Fruit fly (Drosophila melanogaster): ENCODE data around the gene Drak.

The Drak gene

DNA sequence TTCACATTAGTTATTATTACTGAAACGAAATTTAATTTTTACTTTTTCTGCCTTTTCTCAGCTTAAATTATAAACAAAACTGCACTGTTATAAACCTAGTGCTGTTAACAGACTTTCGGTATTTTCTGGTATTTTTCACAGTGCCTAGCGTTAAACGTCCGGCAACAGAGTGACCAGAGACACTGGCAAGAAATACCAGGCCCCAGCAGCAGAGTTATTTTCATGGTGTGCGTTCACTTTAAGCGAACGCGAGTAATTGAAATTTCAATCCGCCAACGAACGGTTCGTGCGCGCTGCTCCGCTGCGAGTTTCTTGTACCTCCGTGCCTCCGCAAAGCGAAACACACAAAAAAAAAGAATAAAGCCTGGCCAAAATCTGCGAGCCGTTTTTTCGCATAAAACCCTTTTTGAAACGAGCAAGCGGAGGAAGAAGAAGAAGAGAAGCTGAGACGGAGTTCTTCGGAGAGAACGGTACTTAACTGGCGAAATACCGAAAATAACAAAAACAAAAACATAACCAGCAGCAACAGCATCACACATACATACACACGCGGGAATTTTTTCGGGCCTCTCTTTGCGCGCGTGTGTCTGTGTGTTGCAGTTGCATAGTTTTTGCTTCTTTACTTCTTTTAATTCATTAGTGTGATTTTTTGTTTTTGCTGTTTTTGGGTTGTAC lies at the start of gene Drak (continued):
- TF ChIP-seq Six4 (GFP tag; optimal IDR thresholded peaks at IDR 0.05) (no peak), Sin3A (optimal IDR thresholded peaks at IDR 0.05) (peak; percentile 82), Nf-YC (tag; optimal IDR thresholded peaks at IDR 0.05) (peak; percentile 20), pb (GFP tag; optimal IDR thresholded peaks at IDR 0.05) (no peak), CG3065 (GFP tag; optimal IDR thresholded peaks at IDR 0.05) (no peak), Myb (GFP tag; optimal IDR thresholded peaks at IDR 0.05) (peak; percentile 75), CG13894 (tag; optimal IDR thresholded peaks at IDR 0.05) (peak; percentile 24), Stat92E (GFP tag; optimal IDR thresholded peaks at IDR 0.05) (no peak), CG17359 (tag; optimal IDR thresholded peaks at IDR 0.05) (peak; percentile 12), eve (GFP tag; optimal IDR thresholded peaks at IDR 0.05) (no peak), Usf (GFP tag; optimal IDR thresholded peaks at IDR 0.05) (no peak), Oli (tag; optimal IDR thresholded peaks at IDR 0.05) (no peak), fd64A (GFP tag; optimal IDR thresholded peaks at IDR 0.05) (no peak), CG9797 (GFP tag; optimal IDR thresholded peaks at IDR 0.05) (peak; percentile 94), Pdp1 (GFP tag; optimal IDR thresholded peaks at IDR 0.05) (peak in 1 of 2 experiments; percentile 57), gsb-n (tag; optimal IDR thresholded peaks at IDR 0.05) (no peak), lilli (GFP tag; optimal IDR thresholded peaks at IDR 0.05) (peak; percentile 2), CG2678 (tag; optimal IDR thresholded peaks at IDR 0.05) (peak; percentile 20), Hmr (GFP tag; optimal IDR thresholded peaks at IDR 0.05) (peak; percentile 26), CG2202 (tag; optimal IDR thresholded peaks at IDR 0.05) (no peak), aop (GFP tag; IDR thresholded peaks at IDR 0.05) (no peak), row (GFP tag; IDR thresholded peaks at IDR 0.05) (no peak), CG7963 (GFP tag; IDR thresholded peaks at IDR 0.05; ENCODE audit: partially characterized antibody) (no peak), BEAF-32 (GFP tag; optimal IDR thresholded peaks at IDR 0.05) (peak; percentile 44), CG15696 (tag; optimal IDR thresholded peaks at IDR 0.05) (no peak), Jarid2 (GFP tag; optimal IDR thresholded peaks at IDR 0.05) (peak; percentile 96), PHDP (tag; optimal IDR thresholded peaks at IDR 0.05) (no peak), CG12659 (GFP tag; optimal IDR thresholded peaks at IDR 0.05) (peak; percentile 67), CG2116 (GFP tag; optimal IDR thresholded peaks at IDR 0.05) (peak; percentile 52), ci (GFP tag; IDR thresholded peaks at IDR 0.05) (no peak), HHEX (GFP tag; optimal IDR thresholded peaks at IDR 0.05) (no peak), mirr (GFP tag; optimal IDR thresholded peaks at IDR 0.05) (no peak), rib (GFP tag; IDR thresholded peaks at IDR 0.05) (no peak), Deaf1 (tag; optimal IDR thresholded peaks at IDR 0.05) (peak; percentile 28), sim (GFP tag; IDR thresholded peaks at IDR 0.05) (no peak), CG1603 (tag; optimal IDR thresholded peaks at IDR 0.05) (peak; percentile 31), E2f1 (GFP tag; IDR thresholded peaks at IDR 0.05) (no peak), cg (GFP tag; optimal IDR thresholded peaks at IDR 0.05) (peak; percentile 67), CrebB (tag; optimal IDR thresholded peaks at IDR 0.05) (peak; percentile 20), MESR4 (GFP tag; optimal IDR thresholded peaks at IDR 0.05) (peak; percentile 41), vvl (GFP tag; IDR thresholded peaks at IDR 0.05) (no peak), CG12219 (GFP tag; optimal IDR thresholded peaks at IDR 0.05) (no peak), CG6175 (GFP tag; IDR thresholded peaks at IDR 0.05) (no peak), CG11504 (tag; optimal IDR thresholded peaks at IDR 0.05) (peak; percentile 17), Kr (GFP tag; optimal IDR thresholded peaks at IDR 0.05) (peak; percentile 3), cato (GFP tag; optimal IDR thresholded peaks at IDR 0.05; ENCODE audit: borderline replicate concordance) (no peak), Eip74EF (GFP tag; optimal IDR thresholded peaks at IDR 0.05) (no peak), stwl (tag; optimal IDR thresholded peaks at IDR 0.05) (peak; percentile 47), pzg (GFP tag; optimal IDR thresholded peaks at IDR 0.05) (peak; percentile 88)

Measured in whole organism, embryonic.